Worm (Caenorhabditis elegans) whole organism, L1 larva: ENCODE data around the gene moa-2.

Experiments
- C04F5.9 ChIP-seq: sonication (generic microtip); optimal IDR thresholded peaks from 2 replicates; lab custom pipeline; 2016; ENCODE audit warnings: missing genetic modification characterization, missing compliant biosample characterization
- C16A3.4 ChIP-seq: fragments of 150-350 bp; optimal IDR thresholded peaks from 2 replicates; lab custom pipeline; 2014; ENCODE audit warnings: missing biosample characterization, missing genetic modification characterization
- C34B4.2 ChIP-seq: sonication (generic microtip); optimal IDR thresholded peaks from 2 replicates; lab custom pipeline; 2017; ENCODE audit warnings: mild to moderate bottlenecking, missing genetic modification characterization, missing compliant biosample characterization
- F16B12.6 ChIP-seq: fragments of 150-350 bp; optimal IDR thresholded peaks from 2 replicates; lab custom pipeline; 2014; ENCODE audit warnings: missing biosample characterization, missing genetic modification characterization
- Y116A8C.19 ChIP-seq: sonication (generic microtip); optimal IDR thresholded peaks from 2 replicates; lab custom pipeline; 2016; ENCODE audit warnings: missing compliant biosample characterization, missing genetic modification characterization, borderline replicate concordance
- aha-1 ChIP-seq: fragments of 150-350 bp; optimal IDR thresholded peaks from 2 replicates; lab custom pipeline; 2014; ENCODE audit warnings: missing biosample characterization, missing genetic modification characterization
- alr-1 ChIP-seq: fragments of 200-800 bp; sonication (Bioruptor generic); optimal IDR thresholded peaks from 2 replicates; lab custom pipeline; 2018; ENCODE audit warnings: borderline replicate concordance, mild to moderate bottlenecking, missing genetic modification characterization, missing compliant biosample characterization
- aly-2 ChIP-seq: fragments of 150-350 bp; optimal IDR thresholded peaks from 2 replicates; lab custom pipeline; 2014; ENCODE audit warnings: missing biosample characterization, missing genetic modification characterization
- ama-1 ChIP-seq: fragments of 150-350 bp; optimal IDR thresholded peaks from 2 replicates; lab custom pipeline; 2014
- blmp-1 ChIP-seq: fragments of 150-350 bp; optimal IDR thresholded peaks from 2 replicates; lab custom pipeline; 2014; ENCODE audit warnings: missing biosample characterization, missing genetic modification characterization
- ceh-82 ChIP-seq, 3 experiments: fragments of 150-350 bp in 1 of 3; sonication (generic microtip) in 2 of 3; optimal IDR thresholded peaks; 2 replicates each; lab custom pipeline; 2014 to 2017; ENCODE audit warnings: missing biosample characterization in 3 of 3, missing genetic modification characterization in 3 of 3
- ceh-88 ChIP-seq: fragments of 200-800 bp; sonication (Bioruptor generic); IDR thresholded peaks from 2 replicates; pipeline ENCODE4 v1.3.6; 2022; ENCODE audit warnings: missing genetic modification characterization, missing compliant biosample characterization
- ces-1 ChIP-seq: fragments of 150-350 bp; optimal IDR thresholded peaks from 2 replicates; lab custom pipeline; 2014; ENCODE audit warnings: missing biosample characterization, missing genetic modification reagents, missing genetic modification characterization
- dpl-1 ChIP-seq, 3 experiments: fragments of 150-350 bp in 2 of 3; sonication (generic microtip) in 1 of 3; optimal IDR thresholded peaks; 2 replicates each; lab custom pipeline; 2014 to 2017; ENCODE audit warnings: missing biosample characterization in 3 of 3, missing genetic modification characterization in 3 of 3, missing genetic modification reagents in 3 of 3
- dsc-1 ChIP-seq: sonication (generic microtip); optimal IDR thresholded peaks from 2 replicates; lab custom pipeline; 2016; ENCODE audit warnings: mild to moderate bottlenecking, missing genetic modification characterization, missing compliant biosample characterization
- efl-1 ChIP-seq, 4 experiments: fragments of 150-350 bp; optimal IDR thresholded peaks in 3 of 4; peaks in 1 of 4; 1 replicate in 1 of 4; 2 replicates in 3 of 4; lab custom pipeline; 2014; ENCODE audit warnings: missing biosample characterization in 2 of 4, missing genetic modification characterization in 2 of 4, missing genetic modification reagents in 2 of 4
- egl-13 ChIP-seq: sonication (generic microtip); optimal IDR thresholded peaks from 2 replicates; lab custom pipeline; 2016; ENCODE audit warnings: missing genotype, missing genetic modification reagents, missing genetic modification characterization, missing compliant biosample characterization
- elt-2 ChIP-seq: sonication (generic microtip); optimal IDR thresholded peaks from 2 replicates; lab custom pipeline; 2016; ENCODE audit warnings: missing genetic modification characterization, mild to moderate bottlenecking, inconsistent platforms, missing compliant biosample characterization, missing genetic modification reagents
- fkh-10 ChIP-seq: sonication (generic microtip); optimal IDR thresholded peaks from 2 replicates; lab custom pipeline; 2017; ENCODE audit warnings: missing biosample characterization, missing genetic modification reagents, missing genetic modification characterization
- fkh-8 ChIP-seq: sonication (generic microtip); optimal IDR thresholded peaks from 2 replicates; lab custom pipeline; 2016; ENCODE audit warnings: mild to moderate bottlenecking, missing genetic modification characterization, missing compliant biosample characterization
- lin-13 ChIP-seq: fragments of 150-350 bp; optimal IDR thresholded peaks from 2 replicates; lab custom pipeline; 2014; ENCODE audit warnings: missing biosample characterization, missing genetic modification reagents, missing genetic modification characterization
- lin-14 ChIP-seq: fragments of 200-800 bp; sonication (Bioruptor generic); optimal IDR thresholded peaks from 2 replicates; lab custom pipeline; 2018; ENCODE audit warnings: mild to moderate bottlenecking, missing genetic modification characterization, moderate library complexity, missing compliant biosample characterization
- lin-35 ChIP-seq, 2 experiments: fragments of 150-350 bp; optimal IDR thresholded peaks; 2 replicates each; lab custom pipeline; 2014; ENCODE audit warnings: missing biosample characterization in 2 of 2, missing genetic modification characterization in 2 of 2, missing genetic modification reagents in 2 of 2
- lin-39 ChIP-seq: fragments of 150-350 bp; optimal IDR thresholded peaks from 2 replicates; lab custom pipeline; 2014; ENCODE audit warnings: missing biosample characterization, missing genetic modification reagents, missing genetic modification characterization
- lsy-2 ChIP-seq, 2 experiments: fragments of 150-350 bp; optimal IDR thresholded peaks; 2 replicates each; lab custom pipeline; 2014; ENCODE audit warnings: missing biosample characterization in 2 of 2, missing genetic modification characterization in 2 of 2
- mab-9 ChIP-seq: fragments of 200-800 bp; sonication (Bioruptor generic); IDR thresholded peaks from 2 replicates; pipeline ENCODE4 v1.3.6; 2022; ENCODE audit warnings: missing genetic modification reagents, missing genetic modification characterization, missing compliant biosample characterization
- mep-1 ChIP-seq: fragments of 150-350 bp; optimal IDR thresholded peaks from 2 replicates; lab custom pipeline; 2014; ENCODE audit warnings: missing biosample characterization, missing genetic modification characterization
- nhr-12 ChIP-seq: sonication (generic microtip); optimal IDR thresholded peaks from 2 replicates; lab custom pipeline; 2017; ENCODE audit warnings: missing biosample characterization, missing genetic modification characterization
- nhr-20 ChIP-seq: sonication (generic microtip); optimal IDR thresholded peaks from 2 replicates; lab custom pipeline; 2016; ENCODE audit warnings: mild to moderate bottlenecking, missing genetic modification characterization, missing compliant biosample characterization
- nhr-71 ChIP-seq: sonication (generic microtip); optimal IDR thresholded peaks from 2 replicates; lab custom pipeline; 2016; ENCODE audit warnings: mild to moderate bottlenecking, missing genetic modification characterization, moderate library complexity, missing compliant biosample characterization
- nhr-85 ChIP-seq: sonication (generic microtip); peaks from one replicate; lab custom pipeline; 2016; ENCODE audit warnings: missing genetic modification characterization, inconsistent platforms, missing compliant biosample characterization
- skn-1 ChIP-seq: fragments of 150-350 bp; optimal IDR thresholded peaks from 2 replicates; lab custom pipeline; 2014; ENCODE audit warnings: missing biosample characterization, missing genetic modification characterization
- snpc-4 ChIP-seq: fragments of 150-350 bp; optimal IDR thresholded peaks from 2 replicates; lab custom pipeline; 2014; ENCODE audit warnings: missing biosample characterization, missing genetic modification characterization
- snu-23 ChIP-seq: sonication (generic microtip); optimal IDR thresholded peaks from 2 replicates; lab custom pipeline; 2016; ENCODE audit warnings: missing genetic modification characterization, missing compliant biosample characterization
- tbx-2 ChIP-seq: sonication (generic microtip); optimal IDR thresholded peaks from 2 replicates; lab custom pipeline; 2016; ENCODE audit warnings: missing genetic modification characterization, missing compliant biosample characterization
- unc-130 ChIP-seq: fragments of 150-350 bp; optimal IDR thresholded peaks from 2 replicates; lab custom pipeline; 2017; ENCODE audit warnings: missing biosample characterization, missing genetic modification characterization, inconsistent platforms

moa-2 gene

DNA sequence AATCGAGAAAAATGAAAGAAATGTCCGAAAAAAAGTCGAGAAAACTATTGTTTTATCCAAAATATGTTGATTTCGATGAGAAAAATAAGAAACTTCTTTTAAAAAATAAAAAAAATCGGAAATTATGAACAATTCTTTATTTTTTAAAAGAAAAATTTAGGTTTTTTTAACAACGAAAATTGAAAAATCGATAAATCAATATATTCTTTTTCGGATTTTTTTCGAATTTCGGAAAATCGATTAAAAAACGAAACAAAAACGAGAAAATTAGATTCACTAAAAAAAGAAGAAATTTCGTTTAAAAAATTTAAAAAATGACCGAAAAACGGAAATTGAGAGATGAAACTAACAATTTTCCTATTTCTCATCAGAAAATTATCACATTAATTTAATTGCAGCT is 28.8 kb downstream of the moa-2 start:
- TF ChIP-seq ceh-88 (GFP tag; lab: Robert Waterston, UW) (no peak), C34B4.2 (tag; lab: Kevin White, UChicago) (no peak), C04F5.9 (tag; lab: Kevin White, UChicago) (no peak), lin-35 (GFP tag; optimal IDR thresholded peaks at IDR 0.05; lab: Kevin White, UChicago) (no peak), nhr-12 (no peak)

DNA sequence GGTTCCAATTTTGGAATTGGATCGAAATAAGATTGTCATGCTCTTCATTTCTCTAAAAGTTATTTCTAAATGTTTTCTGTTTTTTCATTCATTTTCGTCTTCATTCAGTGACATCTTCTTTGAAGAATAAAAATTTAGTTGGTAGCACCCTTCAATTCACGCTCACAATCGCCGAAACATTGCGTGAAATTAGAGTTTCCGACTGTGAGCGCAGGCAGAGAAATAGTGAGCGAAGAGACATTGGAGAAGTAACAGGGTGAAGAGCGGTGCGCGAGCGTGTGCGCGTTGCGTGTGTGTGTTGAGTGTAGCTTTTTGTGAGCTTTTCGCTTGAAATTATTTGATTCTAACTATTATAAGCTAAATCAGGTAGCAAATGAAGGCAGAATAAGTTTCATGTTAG is 29.4 kb downstream of the moa-2 start:
- TF ChIP-seq efl-1 (optimal IDR thresholded peaks at IDR 0.05; lab: Kevin White, UChicago) (peak; percentile 19 to 28), efl-1 (GFP tag; optimal IDR thresholded peaks at IDR 0.05 in 1 of 2; lab: Kevin White, UChicago) (peak; percentile 10 to 45), C16A3.4 (tag; lab: Kevin White, UChicago) (peak; percentile 28), dpl-1 (GFP tag; optimal IDR thresholded peaks at IDR 0.05; lab: Kevin White, UChicago) (peak; percentile 12 to 42 (median 23)), fkh-8 (tag; lab: Kevin White, UChicago) (no peak), blmp-1 (peak; percentile 12), nhr-85 (no peak), alr-1 (tag; lab: Kevin White, UChicago) (no peak), egl-13 (no peak), nhr-71 (tag; lab: Kevin White, UChicago) (peak; percentile 44), lin-39 (tag; lab: Kevin White, UChicago) (no peak), lin-14 (GFP tag; lab: Kevin White, UChicago) (peak; percentile 49), tbx-2 (tag; lab: Kevin White, UChicago) (peak; percentile 2), F16B12.6 (tag; lab: Kevin White, UChicago) (peak; percentile 35), ceh-82 (tag; optimal IDR thresholded peaks at IDR 0.05; lab: Kevin White, UChicago) (peak in 1 of 3 experiments; percentile 65), snu-23 (peak; percentile 56), nhr-20 (peak; percentile 19), Y116A8C.19 (tag; lab: Kevin White, UChicago) (no peak), fkh-10 (GFP tag; lab: Kevin White, UChicago) (peak; percentile 20), dsc-1 (tag; lab: Kevin White, UChicago) (peak; percentile 0), lin-13 (GFP tag; lab: Kevin White, UChicago) (no peak), lsy-2 (tag; optimal IDR thresholded peaks at IDR 0.05; lab: Kevin White, UChicago) (peak in 1 of 2 experiments; percentile 65), aha-1 (tag; lab: Kevin White, UChicago) (no peak), mab-9 (GFP tag; lab: Robert Waterston, UW) (no peak), skn-1 (tag; lab: Kevin White, UChicago) (peak; percentile 42), ama-1 (lab: Kevin White, UChicago) (no peak), elt-2 (tag; lab: Kevin White, UChicago) (no peak), lin-35 (GFP tag; optimal IDR thresholded peaks at IDR 0.05; lab: Kevin White, UChicago) (peak; percentile 19 to 43), mep-1 (tag; lab: Kevin White, UChicago) (peak; percentile 62), aly-2 (tag; lab: Kevin White, UChicago) (no peak)

- TF ChIP-seq lsy-2 (tag; optimal IDR thresholded peaks at IDR 0.05; lab: Kevin White, UChicago) (no peak), efl-1 (optimal IDR thresholded peaks at IDR 0.05; lab: Kevin White, UChicago) (peak in 1 of 2 experiments; percentile 3), efl-1 (GFP tag; optimal IDR thresholded peaks at IDR 0.05 in 1 of 2; lab: Kevin White, UChicago) (no peak)
- TF ChIP-seq, all 84 proteins: peak for 1
Measured at ce11 chrII:7666967-7667366, 31.9 kb downstream of the moa-2 start, which contains the start of gene lir-2. Gene lir-2, plus strand, starts transcription at chrII:7667267.

ce11 chrII:7666338-7666737 is 32.5 kb downstream of the moa-2 start:
- TF ChIP-seq ceh-88 (GFP tag; lab: Robert Waterston, UW) (no peak), ces-1 (GFP tag; lab: Kevin White, UChicago) (no peak), nhr-85 (no peak), snpc-4 (tag; lab: Kevin White, UChicago) (no peak), unc-130 (tag; lab: Kevin White, UChicago) (no peak), F16B12.6 (tag; lab: Kevin White, UChicago) (no peak), snu-23 (no peak)
